Worm (Caenorhabditis elegans): Measurements from ENCODE around the gene C44H4.4.

DNA sequence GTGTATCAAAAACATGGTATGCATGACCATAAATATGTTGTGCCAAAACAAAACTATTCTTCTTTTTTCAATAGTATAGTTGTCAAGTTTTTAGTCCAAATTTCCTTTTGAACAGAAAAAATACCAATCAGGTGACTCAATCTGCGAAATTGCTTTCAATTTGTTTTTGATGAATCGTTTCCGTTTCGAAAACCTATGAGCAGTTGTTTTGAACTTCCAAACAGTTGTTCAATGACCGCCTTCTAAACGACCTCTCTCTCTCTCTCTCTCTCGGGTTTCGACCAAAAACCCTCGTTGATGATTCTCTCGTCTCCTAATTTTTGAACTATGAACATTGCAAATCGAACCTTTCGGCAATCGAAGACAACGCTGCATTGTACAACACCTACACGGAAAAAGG, 22.9 kb downstream of the C44H4.4 start:
- TF ChIP-seq elt-3 (tag; optimal IDR thresholded peaks at IDR 0.05) (no peak), unc-39 (tag; optimal IDR thresholded peaks at IDR 0.05) (no peak), lin-11 (tag; optimal IDR thresholded peaks at IDR 0.05) (no peak)
